Fruit fly (Drosophila melanogaster) whole organism, embryonic: Measurements from ENCODE around the gene CG7465.

Experiments used
- Awh ChIP-seq: fragments of 200-800 bp; sonication (Bioruptor generic); IDR thresholded peaks from 2 replicates; pipeline ENCODE4, ENCODE4 v1.3.6; 2022; ENCODE audit warnings: missing biosample characterization, missing genetic modification characterization
- Blimp-1 ChIP-seq: fragments of 200-800 bp; sonication (Bioruptor generic); optimal IDR thresholded peaks from 3 replicates; lab custom pipeline; 2018; ENCODE audit warnings: missing biosample characterization, missing genetic modification characterization, mild to moderate bottlenecking, moderate library complexity, missing genetic modification reagents
- BtbVII ChIP-seq: fragments of 200-800 bp; sonication (Bioruptor generic); optimal IDR thresholded peaks from 3 replicates; lab custom pipeline; 2017; ENCODE audit warnings: missing biosample characterization, mild to moderate bottlenecking, missing genetic modification characterization
- CG1024 ChIP-seq: fragments of 200-800 bp; sonication (Bioruptor generic); IDR thresholded peaks from 2 replicates; pipeline ENCODE4 v1.3.6; 2022; ENCODE audit warnings: missing biosample characterization, missing genetic modification characterization
- CG11398 ChIP-seq: fragments of 200-800 bp; sonication (Bioruptor generic); optimal IDR thresholded peaks from 2 replicates; lab custom pipeline; 2016; ENCODE audit warnings: missing biosample characterization, missing genetic modification characterization
- CG11695 ChIP-seq: fragments of 200-800 bp; sonication (Bioruptor generic); IDR thresholded peaks from 3 replicates; pipeline ENCODE4 v1.3.6; 2022; ENCODE audit warnings: missing biosample characterization, missing genetic modification characterization
- CG12299 ChIP-seq: fragments of 200-800 bp; sonication (Bioruptor generic); optimal IDR thresholded peaks from 2 replicates; lab custom pipeline; 2018; ENCODE audit warnings: missing biosample characterization, mild to moderate bottlenecking, missing genetic modification characterization
- CG13424 ChIP-seq: fragments of 200-800 bp; sonication (Bioruptor generic); optimal IDR thresholded peaks from 2 replicates; lab custom pipeline; 2019; ENCODE audit warnings: missing biosample characterization, mild to moderate bottlenecking, missing genetic modification characterization, moderate library complexity
- CG14014 ChIP-seq: fragments of 200-800 bp; sonication (Bioruptor generic); IDR thresholded peaks from 2 replicates; pipeline ENCODE4 v1.3.6; 2022; ENCODE audit warnings: missing biosample characterization, missing genetic modification characterization
- CG14965 ChIP-seq: fragments of 200-800 bp; sonication (Bioruptor generic); optimal IDR thresholded peaks from 2 replicates; lab custom pipeline; 2016; ENCODE audit warnings: missing biosample characterization, missing genetic modification characterization, borderline replicate concordance
- CG15269 ChIP-seq: fragments of 200-800 bp; sonication (Bioruptor generic); optimal IDR thresholded peaks from 2 replicates; lab custom pipeline; 2018; ENCODE audit warnings: missing biosample characterization, mild to moderate bottlenecking, missing genetic modification characterization, moderate library complexity
- CG15479 ChIP-seq: fragments of 200-800 bp; sonication (Bioruptor generic); optimal IDR thresholded peaks from 3 replicates; lab custom pipeline; 2019; ENCODE audit warnings: missing biosample characterization, mild to moderate bottlenecking, missing genetic modification characterization, moderate library complexity
- CG15601 ChIP-seq: fragments of 200-800 bp; sonication (Bioruptor generic); optimal IDR thresholded peaks from 3 replicates; lab custom pipeline; 2019; ENCODE audit warnings: missing biosample characterization, mild to moderate bottlenecking, missing genetic modification characterization, moderate library complexity
- CG16815 ChIP-seq: fragments of 200-800 bp; sonication (Bioruptor generic); optimal IDR thresholded peaks from 3 replicates; lab custom pipeline; 2017; ENCODE audit warnings: missing biosample characterization, mild to moderate bottlenecking, missing genetic modification characterization
- CG17385 ChIP-seq: fragments of 200-800 bp; sonication (Bioruptor generic); optimal IDR thresholded peaks from 3 replicates; lab custom pipeline; 2018; ENCODE audit warnings: missing biosample characterization, mild to moderate bottlenecking, missing genetic modification characterization
- CG31388 ChIP-seq: fragments of 200-800 bp; sonication (Bioruptor generic); optimal IDR thresholded peaks from 2 replicates; lab custom pipeline; 2016; ENCODE audit warnings: missing biosample characterization, missing genetic modification characterization
- CG7556 ChIP-seq: fragments of 200-800 bp; sonication (Bioruptor generic); optimal IDR thresholded peaks from 2 replicates; lab custom pipeline; 2017; ENCODE audit warnings: missing biosample characterization, mild to moderate bottlenecking, missing genetic modification characterization
- CG7839 ChIP-seq: fragments of 200-800 bp; sonication (Bioruptor generic); optimal IDR thresholded peaks from 3 replicates; lab custom pipeline; 2018; ENCODE audit warnings: missing biosample characterization, mild to moderate bottlenecking, missing genetic modification characterization, moderate library complexity
- CG8388 ChIP-seq: fragments of 200-800 bp; sonication (Bioruptor generic); optimal IDR thresholded peaks from 2 replicates; lab custom pipeline; 2019; ENCODE audit warnings: missing biosample characterization, mild to moderate bottlenecking, missing genetic modification characterization, moderate library complexity
- CG8924 ChIP-seq: fragments of 200-800 bp; optimal IDR thresholded peaks from 3 replicates; lab custom pipeline; 2019; ENCODE audit warnings: missing biosample characterization, mild to moderate bottlenecking, missing genetic modification characterization, moderate library complexity
- CoRest ChIP-seq: fragments of 200-800 bp; sonication (Bioruptor generic); optimal IDR thresholded peaks from 3 replicates; lab custom pipeline; 2018; ENCODE audit warnings: missing biosample characterization, mild to moderate bottlenecking, missing genetic modification characterization, moderate library complexity
- Dfd ChIP-seq, 2 experiments: fragments of >200 bp; optimal IDR thresholded peaks; 2 replicates each; lab custom pipeline; 2017; ENCODE audit warnings: missing biosample characterization in 2 of 2, missing genetic modification characterization in 2 of 2
- Drgx ChIP-seq: fragments of 200-800 bp; sonication (Bioruptor generic); IDR thresholded peaks from 2 replicates; pipeline ENCODE4 v1.3.6; 2022; ENCODE audit warnings: missing biosample characterization, missing genetic modification characterization
- Hmx ChIP-seq: fragments of 200-800 bp; sonication (Bioruptor generic); optimal IDR thresholded peaks from 2 replicates; lab custom pipeline; 2016; ENCODE audit warnings: missing biosample characterization, missing genetic modification characterization
- Hr51 ChIP-seq, 2 experiments: fragments of 200-800 bp; sonication (Bioruptor generic); optimal IDR thresholded peaks; 2 replicates in 1 of 2; 3 replicates in 1 of 2; lab custom pipeline; 2016 to 2018; ENCODE audit warnings: missing biosample characterization in 2 of 2, missing genetic modification characterization in 2 of 2, mild to moderate bottlenecking in 1 of 2, moderate library complexity in 1 of 2
- Med ChIP-seq: fragments of 200-800 bp; sonication (Bioruptor generic); peaks from one replicate; lab custom pipeline; 2016; ENCODE audit warnings: missing biosample characterization, missing genetic modification characterization, mild to moderate bottlenecking, inconsistent platforms, moderate library complexity
- Nf-YB ChIP-seq: fragments of 200-800 bp; sonication (Bioruptor generic); optimal IDR thresholded peaks from 3 replicates; lab custom pipeline; 2019; ENCODE audit warnings: missing biosample characterization, mild to moderate bottlenecking, missing genetic modification characterization, moderate library complexity
- Oaz ChIP-seq: fragments of 200-800 bp; sonication (Bioruptor generic); IDR thresholded peaks from 2 replicates; pipeline ENCODE4 v1.3.6; 2022; ENCODE audit warnings: missing biosample characterization, missing genetic modification characterization
- Sox102F ChIP-seq: fragments of 200-800 bp; sonication (Bioruptor generic); optimal IDR thresholded peaks from 2 replicates; lab custom pipeline; 2018; ENCODE audit warnings: missing biosample characterization, mild to moderate bottlenecking, missing genetic modification characterization, moderate library complexity
- ato ChIP-seq: fragments of 200-800 bp; sonication (Bioruptor generic); IDR thresholded peaks from 2 replicates; pipeline ENCODE4 v1.3.6; 2022; ENCODE audit warnings: missing biosample characterization, missing genetic modification characterization; ENCODE audit not compliant: partially characterized antibody
- br ChIP-seq: fragments of >200 bp; optimal IDR thresholded peaks from 2 replicates; lab custom pipeline; 2017
- eyg ChIP-seq: fragments of 200-800 bp; sonication (Bioruptor generic); optimal IDR thresholded peaks from 3 replicates; lab custom pipeline; 2016; ENCODE audit warnings: missing biosample characterization, missing genetic modification characterization
- fd3F ChIP-seq: fragments of 200-800 bp; sonication (Bioruptor generic); optimal IDR thresholded peaks from 2 replicates; lab custom pipeline; 2018; ENCODE audit warnings: missing biosample characterization, mild to moderate bottlenecking, missing genetic modification characterization, moderate library complexity
- gem ChIP-seq: fragments of 200-800 bp; sonication (Bioruptor generic); optimal IDR thresholded peaks from 2 replicates; lab custom pipeline; 2019; ENCODE audit warnings: missing biosample characterization, mild to moderate bottlenecking, missing genetic modification characterization, moderate library complexity
- gt ChIP-seq: fragments of 200-800 bp; sonication (Bioruptor generic); IDR thresholded peaks from 2 replicates; pipeline ENCODE4 v1.3.6; 2022; ENCODE audit warnings: missing biosample characterization, missing genetic modification characterization
- oc ChIP-seq: fragments of 200-800 bp; sonication (Bioruptor generic); optimal IDR thresholded peaks from 2 replicates; lab custom pipeline; 2018; ENCODE audit warnings: missing biosample characterization, mild to moderate bottlenecking, missing genetic modification characterization, moderate library complexity
- pb ChIP-seq: fragments of 200-800 bp; sonication (Bioruptor generic); optimal IDR thresholded peaks from 3 replicates; lab custom pipeline; 2016; ENCODE audit warnings: missing biosample characterization, missing genetic modification characterization
- pzg ChIP-seq: fragments of 200-800 bp; sonication (Bioruptor generic); optimal IDR thresholded peaks from 3 replicates; lab custom pipeline; 2018; ENCODE audit warnings: missing biosample characterization, mild to moderate bottlenecking, missing genetic modification characterization, moderate library complexity
- rib ChIP-seq: fragments of 200-800 bp; sonication (Bioruptor generic); IDR thresholded peaks from 2 replicates; pipeline ENCODE4 v1.3.6; 2022; ENCODE audit warnings: missing biosample characterization, missing genetic modification characterization
- row ChIP-seq: fragments of 200-800 bp; sonication (Bioruptor generic); IDR thresholded peaks from 3 replicates; pipeline ENCODE4 v1.3.6; 2022; ENCODE audit warnings: missing biosample characterization, missing genetic modification characterization
- sens ChIP-seq: fragments of 200-800 bp; sonication (Bioruptor generic); peaks from one replicate; lab custom pipeline; 2016; ENCODE audit warnings: missing biosample characterization, missing genetic modification characterization
- slbo ChIP-seq: fragments of 200-800 bp; sonication (Bioruptor generic); IDR thresholded peaks from 2 replicates; pipeline ENCODE4 v1.3.6; 2022; ENCODE audit warnings: missing biosample characterization, missing genetic modification characterization
- slp2 ChIP-seq: fragments of 200-800 bp; sonication (Bioruptor generic); optimal IDR thresholded peaks from 2 replicates; lab custom pipeline; 2016; ENCODE audit warnings: missing biosample characterization, missing genetic modification characterization
- sqz ChIP-seq: fragments of 200-800 bp; sonication (Bioruptor generic); optimal IDR thresholded peaks from 3 replicates; lab custom pipeline; 2018; ENCODE audit warnings: missing biosample characterization, mild to moderate bottlenecking, missing genetic modification characterization
- sr ChIP-seq: fragments of 200-800 bp; sonication (Bioruptor generic); IDR thresholded peaks from 3 replicates; pipeline ENCODE4 v1.3.6; 2022; ENCODE audit warnings: missing biosample characterization, missing genetic modification characterization
- tll ChIP-seq, 2 experiments: fragments of 200-800 bp in 1 of 2; fragments of >200 bp in 1 of 2; sonication (Bioruptor generic) in 1 of 2; optimal IDR thresholded peaks; 2 replicates each; lab custom pipeline; 2017 to 2019; ENCODE audit warnings: missing biosample characterization in 2 of 2, missing genetic modification characterization in 2 of 2, mild to moderate bottlenecking in 1 of 2, moderate library complexity in 1 of 2

The CG7465 gene

dm6 chr3L:4507846-4508245 lies 27.8 kb downstream of the CG7465 start:
- peak; percentile 43 for TF ChIP-seq Blimp-1 (GFP tag; lab: Kevin White, UChicago)
- TF ChIP-seq rib: no peak

DNA sequence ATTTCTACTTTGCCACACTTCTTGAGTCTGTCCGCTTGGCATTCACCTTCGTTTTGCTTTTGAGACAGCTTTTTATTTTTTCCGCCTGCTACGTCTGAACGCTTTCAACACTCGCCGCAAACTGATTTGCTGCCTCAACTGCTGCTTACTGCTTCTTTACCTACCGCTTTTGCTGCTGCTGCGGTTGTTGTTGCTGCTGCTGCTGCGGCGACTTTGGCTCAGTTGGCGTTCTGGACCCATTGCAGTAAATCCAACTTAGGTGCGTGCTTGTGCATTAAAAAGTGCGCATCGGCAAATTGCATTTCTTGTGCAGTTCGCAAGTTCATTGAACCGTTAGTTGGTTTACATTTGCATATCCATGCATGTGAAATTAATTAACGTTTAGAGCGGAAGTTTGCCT lies 28.2 kb downstream of the CG7465 start, which contains the start of gene NT1:
Gene NT1, minus strand, starts transcription at position 127 of the 400 bp plus-strand sequence.
- 0 out of 3 replicates have a peak, but pooled peaks have one; percentile 25 for TF ChIP-seq sr (GFP tag; lab: Robert Waterston, UW)
- no peak for TF ChIP-seq CG13424 (tag; lab: Kevin White, UChicago)
- peak; percentile 15; the same call in 1 of the 2 replicates for TF ChIP-seq Awh
- peak in 1 of 2 experiments; percentile 50 for TF ChIP-seq Dfd (GFP tag; optimal IDR thresholded peaks at IDR 0.05; lab: Kevin White, UChicago)
- TF ChIP-seq Drgx (GFP tag; lab: Robert Waterston, UW): 0 out of 2 replicates have a peak, but pooled peaks have one; percentile 13
- TF ChIP-seq pb (GFP tag; lab: Kevin White, UChicago): no peak
- no peak for TF ChIP-seq eyg (GFP tag; lab: Kevin White, UChicago)
- no peak for TF ChIP-seq slp2 (GFP tag; lab: Kevin White, UChicago)

DNA sequence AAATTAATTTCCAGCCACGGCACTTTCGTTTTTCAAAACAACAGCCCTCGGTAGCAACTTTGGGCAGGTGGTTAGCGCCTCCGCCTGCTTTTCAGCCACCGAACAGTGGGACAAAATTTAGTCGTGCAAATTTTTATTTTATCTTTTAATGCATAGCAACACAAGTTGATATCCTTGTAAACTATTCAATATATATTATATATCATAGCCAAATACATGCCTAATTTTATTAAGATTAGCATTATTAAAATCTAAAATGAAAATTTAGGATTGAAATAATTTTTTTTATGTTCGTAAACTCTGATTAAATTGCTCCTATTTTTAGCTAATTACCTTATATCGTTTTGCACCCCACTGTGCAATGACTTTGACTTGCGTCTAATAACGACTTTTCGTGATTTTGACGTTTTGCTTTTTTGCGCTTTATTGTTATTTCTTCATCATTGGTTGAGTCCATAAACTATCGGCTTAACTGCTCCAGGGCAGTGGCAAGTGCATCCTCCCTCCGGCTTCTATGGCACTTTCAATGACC lies 28.9 kb downstream of the CG7465 start:
- TF ChIP-seq CG16815 (GFP tag; lab: Kevin White, UChicago) (no peak), ato (GFP tag; lab: Robert Waterston, UW) (no peak), CG11398 (GFP tag; lab: Kevin White, UChicago) (no peak), CoRest (peak; percentile 40), CG8924 (tag; lab: Kevin White, UChicago) (peak; percentile 12), sens (GFP tag; lab: Kevin White, UChicago) (peak; percentile 56), BtbVII (GFP tag; lab: Kevin White, UChicago) (no peak), CG15479 (GFP tag; lab: Kevin White, UChicago) (no peak), CG8388 (peak; percentile 16), CG12299 (tag; lab: Kevin White, UChicago) (no peak), Med (GFP tag; lab: Kevin White, UChicago) (no peak), br (lab: Kevin White, UChicago) (no peak), Nf-YB (GFP tag; lab: Kevin White, UChicago) (no peak), Oaz (GFP tag; lab: Robert Waterston, UW) (no peak), CG7839 (peak; percentile 22), tll (GFP tag; optimal IDR thresholded peaks at IDR 0.05; lab: Kevin White, UChicago) (no peak), oc (tag; lab: Kevin White, UChicago) (peak; percentile 31), CG31388 (GFP tag; lab: Kevin White, UChicago) (no peak), row (GFP tag; lab: Robert Waterston, UW) (0 out of 3 replicates have a peak, but pooled peaks have one; percentile 32), CG7556 (GFP tag; lab: Kevin White, UChicago) (no peak), slbo (GFP tag; lab: Robert Waterston, UW) (peak; percentile 12; the same call in 1 of the 2 replicates), CG13424 (tag; lab: Kevin White, UChicago) (peak; percentile 27), CG15269 (tag; lab: Kevin White, UChicago) (peak; percentile 61), pzg (GFP tag; lab: Kevin White, UChicago) (no peak), CG14965 (GFP tag; lab: Kevin White, UChicago) (no peak), gt (GFP tag; lab: Robert Waterston, UW) (no peak), Hr51 (GFP tag; optimal IDR thresholded peaks at IDR 0.05; lab: Kevin White, UChicago) (peak in 1 of 2 experiments; percentile 67), gem (tag; lab: Kevin White, UChicago) (peak; percentile 59), sqz (GFP tag; lab: Kevin White, UChicago) (no peak), Blimp-1 (GFP tag; lab: Kevin White, UChicago) (peak; percentile 52), CG1024 (no peak), CG11695 (GFP tag; lab: Robert Waterston, UW) (0 out of 3 replicates have a peak, but pooled peaks have one; percentile 11), CG17385 (GFP tag; lab: Kevin White, UChicago) (peak; percentile 18), CG14014 (GFP tag; lab: Robert Waterston, UW) (0 out of 2 replicates have a peak, but pooled peaks have one; percentile 29), CG15601 (no peak), Sox102F (peak; percentile 64), fd3F (GFP tag; lab: Kevin White, UChicago) (peak; percentile 6), Hmx (GFP tag; lab: Kevin White, UChicago) (no peak)
